Fruit fly (Drosophila melanogaster) whole organism, embryonic: ENCODE data around the gene CG15530.

Source experiments
- Bteb2 ChIP-seq: fragments of 200-800 bp; sonication (Bioruptor generic); optimal IDR thresholded peaks from 2 replicates; lab custom pipeline; 2016; ENCODE audit warnings: missing biosample characterization, missing genetic modification characterization
- CG10321 ChIP-seq: fragments of 200-800 bp; sonication (Bioruptor generic); IDR thresholded peaks from 2 replicates; pipeline ENCODE4 v1.3.6; 2022; ENCODE audit warnings: missing biosample characterization, missing genetic modification characterization
- CG10366 ChIP-seq: fragments of 200-800 bp; sonication (Bioruptor generic); IDR thresholded peaks from 2 replicates; pipeline ENCODE4 v1.3.6; 2022; ENCODE audit warnings: missing biosample characterization, missing genetic modification characterization
- CG11560 ChIP-seq: fragments of 200-800 bp; sonication (Bioruptor generic); IDR thresholded peaks from 3 replicates; pipeline ENCODE4 v1.3.6; 2022; ENCODE audit warnings: missing biosample characterization, missing genetic modification characterization
- CG12155 ChIP-seq: fragments of 200-800 bp; sonication (Bioruptor generic); optimal IDR thresholded peaks from 3 replicates; lab custom pipeline; 2016; ENCODE audit warnings: missing biosample characterization, missing genetic modification characterization
- CG12299 ChIP-seq: fragments of 200-800 bp; sonication (Bioruptor generic); optimal IDR thresholded peaks from 2 replicates; lab custom pipeline; 2018; ENCODE audit warnings: missing biosample characterization, mild to moderate bottlenecking, missing genetic modification characterization
- CG12391 ChIP-seq: fragments of 200-800 bp; sonication (Bioruptor generic); optimal IDR thresholded peaks from 3 replicates; lab custom pipeline; 2018; ENCODE audit warnings: missing biosample characterization, mild to moderate bottlenecking, missing genetic modification characterization, moderate library complexity
- CG13775 ChIP-seq: fragments of 200-800 bp; sonication (Bioruptor generic); optimal IDR thresholded peaks from 3 replicates; lab custom pipeline; 2017; ENCODE audit warnings: missing biosample characterization, mild to moderate bottlenecking, missing genetic modification characterization
- CG14710 ChIP-seq: fragments of 200-800 bp; sonication (Bioruptor generic); optimal IDR thresholded peaks from 3 replicates; lab custom pipeline; 2019; ENCODE audit warnings: missing biosample characterization, mild to moderate bottlenecking, missing genetic modification characterization, moderate library complexity
- CG15073 ChIP-seq: fragments of 200-800 bp; sonication (Bioruptor generic); optimal IDR thresholded peaks from 2 replicates; lab custom pipeline; 2016; ENCODE audit warnings: missing biosample characterization, missing genetic modification characterization
- CG17361 ChIP-seq: fragments of 200-800 bp; sonication (Bioruptor generic); IDR thresholded peaks from 3 replicates; pipeline ENCODE4 v1.3.6; 2022; ENCODE audit warnings: missing biosample characterization, missing genetic modification characterization
- CG17912 ChIP-seq: fragments of 200-800 bp; sonication (Bioruptor generic); optimal IDR thresholded peaks from 2 replicates; lab custom pipeline; 2018; ENCODE audit warnings: missing biosample characterization, mild to moderate bottlenecking, missing genetic modification characterization
- CG2116 ChIP-seq: fragments of 200-800 bp; sonication (Bioruptor generic); optimal IDR thresholded peaks from 3 replicates; lab custom pipeline; 2018; ENCODE audit warnings: missing biosample characterization, mild to moderate bottlenecking, missing genetic modification characterization
- CG2678 ChIP-seq: fragments of 200-800 bp; sonication (Bioruptor generic); optimal IDR thresholded peaks from 3 replicates; lab custom pipeline; 2019; ENCODE audit warnings: missing biosample characterization, mild to moderate bottlenecking, missing genetic modification characterization, moderate library complexity
- CG3281 ChIP-seq: fragments of 200-800 bp; sonication (Bioruptor generic); optimal IDR thresholded peaks from 3 replicates; lab custom pipeline; 2017; ENCODE audit warnings: missing biosample characterization, mild to moderate bottlenecking, missing genetic modification characterization
- CG3407 ChIP-seq: fragments of 200-800 bp; sonication (Bioruptor generic); optimal IDR thresholded peaks from 2 replicates; lab custom pipeline; 2018; ENCODE audit warnings: missing biosample characterization, mild to moderate bottlenecking, missing genetic modification characterization
- CG42726 ChIP-seq: fragments of 200-800 bp; sonication (Bioruptor generic); IDR thresholded peaks from 2 replicates; pipeline ENCODE4 v1.3.6; 2022; ENCODE audit warnings: missing biosample characterization, missing genetic modification characterization; ENCODE audit not compliant: partially characterized antibody
- CG43689 ChIP-seq: fragments of 200-800 bp; sonication (Bioruptor generic); IDR thresholded peaks from 2 replicates; pipeline ENCODE4 v1.3.6; 2022; ENCODE audit warnings: missing biosample characterization, missing genetic modification characterization
- CG6791 ChIP-seq: fragments of 200-800 bp; sonication (Bioruptor generic); IDR thresholded peaks from 3 replicates; pipeline ENCODE4 v1.3.6; 2022; ENCODE audit warnings: missing biosample characterization, missing genetic modification characterization; ENCODE audit not compliant: partially characterized antibody
- CG8281 ChIP-seq: fragments of 200-800 bp; sonication (Bioruptor generic); optimal IDR thresholded peaks from 2 replicates; lab custom pipeline; 2018; ENCODE audit warnings: missing biosample characterization, mild to moderate bottlenecking, missing genetic modification characterization, moderate library complexity
- CG8765 ChIP-seq: fragments of 200-800 bp; sonication (Bioruptor generic); IDR thresholded peaks from 2 replicates; pipeline ENCODE4 v1.3.6; 2022; ENCODE audit warnings: missing biosample characterization, missing genetic modification characterization
- CG9727 ChIP-seq: fragments of 200-800 bp; sonication (Bioruptor generic); optimal IDR thresholded peaks from 3 replicates; lab custom pipeline; 2017; ENCODE audit warnings: missing biosample characterization, mild to moderate bottlenecking, missing genetic modification characterization
- Dad ChIP-seq: fragments of 200-800 bp; sonication (Bioruptor generic); optimal IDR thresholded peaks from 3 replicates; lab custom pipeline; 2016; ENCODE audit warnings: missing biosample characterization, missing genetic modification characterization
- Dip2 ChIP-seq: fragments of 200-800 bp; sonication (Bioruptor generic); IDR thresholded peaks from 2 replicates; pipeline ENCODE4 v1.3.6; 2022; ENCODE audit warnings: missing biosample characterization, missing genetic modification characterization
- ERR ChIP-seq: fragments of 200-800 bp; sonication (Bioruptor generic); optimal IDR thresholded peaks from 2 replicates; lab custom pipeline; 2016; ENCODE audit warnings: missing biosample characterization, missing genetic modification characterization
- Elba2 ChIP-seq: fragments of 200-800 bp; sonication (Bioruptor generic); optimal IDR thresholded peaks from 3 replicates; lab custom pipeline; 2016; ENCODE audit warnings: missing biosample characterization, missing genetic modification characterization
- HHEX ChIP-seq: fragments of 200-800 bp; sonication (Bioruptor generic); optimal IDR thresholded peaks from 3 replicates; lab custom pipeline; 2017; ENCODE audit warnings: missing biosample characterization, mild to moderate bottlenecking, missing genetic modification characterization, missing genetic modification reagents
- Hr39 ChIP-seq: fragments of >200 bp; optimal IDR thresholded peaks from 2 replicates; lab custom pipeline; 2017
- Hsf ChIP-seq: fragments of 200-800 bp; sonication (Bioruptor generic); optimal IDR thresholded peaks from 3 replicates; lab custom pipeline; 2016; ENCODE audit warnings: missing biosample characterization, missing genetic modification characterization
- MBD-R2 ChIP-seq: fragments of 200-800 bp; sonication (Bioruptor generic); IDR thresholded peaks from 2 replicates; pipeline ENCODE4 v1.3.6; 2022; ENCODE audit warnings: missing biosample characterization, missing genetic modification characterization
- MESR4 ChIP-seq: fragments of 200-800 bp; sonication (Bioruptor generic); optimal IDR thresholded peaks from 2 replicates; lab custom pipeline; 2018; ENCODE audit warnings: missing biosample characterization, mild to moderate bottlenecking, missing genetic modification characterization, moderate library complexity
- Mrtf ChIP-seq: fragments of 200-800 bp; sonication (Bioruptor generic); IDR thresholded peaks from 3 replicates; pipeline ENCODE4 v1.3.6; 2022; ENCODE audit warnings: missing biosample characterization, missing genetic modification characterization
- NC2α ChIP-seq: fragments of 200-800 bp; sonication (Bioruptor generic); optimal IDR thresholded peaks from 2 replicates; lab custom pipeline; 2016; ENCODE audit warnings: missing biosample characterization, missing genetic modification characterization
- PHDP ChIP-seq: fragments of 200-800 bp; sonication (Bioruptor generic); optimal IDR thresholded peaks from 3 replicates; lab custom pipeline; 2018; ENCODE audit warnings: missing biosample characterization, mild to moderate bottlenecking, missing genetic modification characterization, moderate library complexity
- Spps ChIP-seq: fragments of 200-800 bp; sonication (Bioruptor generic); optimal IDR thresholded peaks from 2 replicates; lab custom pipeline; 2018; ENCODE audit warnings: missing biosample characterization, mild to moderate bottlenecking, missing genetic modification characterization
- TFAM ChIP-seq: fragments of 200-800 bp; sonication (Bioruptor generic); optimal IDR thresholded peaks from 2 replicates; lab custom pipeline; 2017; ENCODE audit warnings: missing biosample characterization, missing genetic modification characterization, inconsistent platforms
- Tbp ChIP-seq: fragments of >200 bp; optimal IDR thresholded peaks from 2 replicates; lab custom pipeline; 2018; ENCODE audit warnings: missing biosample characterization, missing genetic modification characterization
- Xrp1 ChIP-seq: fragments of 200-800 bp; sonication (Bioruptor generic); IDR thresholded peaks from 2 replicates; pipeline ENCODE4 v1.3.6; 2022; ENCODE audit warnings: missing biosample characterization, missing genetic modification characterization
- ab ChIP-seq: fragments of 200-800 bp; sonication (Bioruptor generic); optimal IDR thresholded peaks from 2 replicates; lab custom pipeline; 2016; ENCODE audit warnings: missing biosample characterization, missing genetic modification characterization
- ash1 ChIP-seq: fragments of 200-800 bp; sonication (Bioruptor generic); optimal IDR thresholded peaks from 2 replicates; lab custom pipeline; 2018; ENCODE audit warnings: missing biosample characterization, mild to moderate bottlenecking, missing genetic modification characterization
- crol ChIP-seq: fragments of 200-800 bp; sonication (Bioruptor generic); IDR thresholded peaks from 2 replicates; pipeline ENCODE4 v1.3.6; 2022; ENCODE audit warnings: missing biosample characterization, missing genetic modification characterization
- jigr1 ChIP-seq: fragments of 200-800 bp; sonication (Bioruptor generic); IDR thresholded peaks from 3 replicates; pipeline ENCODE4 v1.3.6; 2022; ENCODE audit warnings: missing biosample characterization, missing genetic modification characterization
- knrl ChIP-seq: fragments of 200-800 bp; sonication (Bioruptor generic); IDR thresholded peaks from 3 replicates; pipeline ENCODE4 v1.3.6; 2022; ENCODE audit warnings: missing biosample characterization, missing genetic modification characterization; ENCODE audit not compliant: partially characterized antibody
- odd ChIP-seq: fragments of 200-800 bp; sonication (Bioruptor generic); optimal IDR thresholded peaks from 2 replicates; lab custom pipeline; 2017; ENCODE audit warnings: missing biosample characterization, mild to moderate bottlenecking, missing genetic modification characterization
- rib ChIP-seq: fragments of 200-800 bp; sonication (Bioruptor generic); IDR thresholded peaks from 2 replicates; pipeline ENCODE4 v1.3.6; 2022; ENCODE audit warnings: missing biosample characterization, missing genetic modification characterization
- shn ChIP-seq: fragments of 200-800 bp; sonication (Bioruptor generic); optimal IDR thresholded peaks from 3 replicates; lab custom pipeline; 2016; ENCODE audit warnings: missing biosample characterization, missing genetic modification characterization
- sr ChIP-seq: fragments of 200-800 bp; sonication (Bioruptor generic); IDR thresholded peaks from 3 replicates; pipeline ENCODE4 v1.3.6; 2022; ENCODE audit warnings: missing biosample characterization, missing genetic modification characterization
- unc-4 ChIP-seq: fragments of 200-800 bp; sonication (Bioruptor generic); IDR thresholded peaks from 2 replicates; pipeline ENCODE4 v1.3.6; 2022; ENCODE audit warnings: missing biosample characterization, missing genetic modification characterization; ENCODE audit not compliant: partially characterized antibody
- wor ChIP-seq: fragments of 200-800 bp; sonication (Bioruptor generic); IDR thresholded peaks from 2 replicates; pipeline ENCODE4 v1.3.6; 2022; ENCODE audit warnings: missing biosample characterization, missing genetic modification characterization

CG15530 gene

dm6 chr3R:30170671-30171667 lies 6.7 kb upstream of the CG15530 start, which contains the start of gene Rsod (continued):
- no peak for TF ChIP-seq NC2α (GFP tag; lab: Kevin White, UChicago)
- no peak for TF ChIP-seq Dad (GFP tag; lab: Kevin White, UChicago)
- no peak for TF ChIP-seq CG17912 (GFP tag; lab: Kevin White, UChicago)
- no peak for TF ChIP-seq CG42726
- no peak for TF ChIP-seq ash1
- TF ChIP-seq odd: no peak
- no peak for TF ChIP-seq CG8765 (GFP tag; lab: Robert Waterston, UW)
- TF ChIP-seq CG12155 (GFP tag; lab: Kevin White, UChicago): no peak
- TF ChIP-seq PHDP: peak; percentile 52
- no peak for TF ChIP-seq Dip2 (GFP tag; lab: Robert Waterston, UW)
- TF ChIP-seq CG3407 (GFP tag; lab: Kevin White, UChicago): peak; percentile 51
- no peak for TF ChIP-seq unc-4 (GFP tag; lab: Robert Waterston, UW)
- peak; percentile 14; the same call in 1 of the 3 replicates for TF ChIP-seq sr
- TF ChIP-seq shn (GFP tag; lab: Kevin White, UChicago): no peak
- peak; percentile 38 for TF ChIP-seq HHEX (GFP tag; lab: Kevin White, UChicago)
- TF ChIP-seq Bteb2 (GFP tag; lab: Kevin White, UChicago): no peak
- peak; percentile 79 for TF ChIP-seq CG10366
- TF ChIP-seq ERR: no peak
- peak; percentile 28; the same call in 1 of the 2 replicates for TF ChIP-seq wor (GFP tag; lab: Robert Waterston, UW)
- no peak for TF ChIP-seq CG6791 (GFP tag; lab: Robert Waterston, UW)
- TF ChIP-seq Elba2 (GFP tag; lab: Kevin White, UChicago): no peak
- peak; percentile 5 for TF ChIP-seq CG2116 (GFP tag; lab: Kevin White, UChicago)
- TF ChIP-seq CG2678 (tag; lab: Kevin White, UChicago): peak; percentile 63
- no peak for TF ChIP-seq CG15073 (GFP tag; lab: Kevin White, UChicago)
- peak; percentile 40 for TF ChIP-seq CG14710 (tag; lab: Kevin White, UChicago)
- TF ChIP-seq crol: no peak
- TF ChIP-seq CG12299 (tag; lab: Kevin White, UChicago): no peak
- 0 out of 2 replicates have a peak, but pooled peaks have one; percentile 42 for TF ChIP-seq CG43689 (GFP tag; lab: Robert Waterston, UW)
- TF ChIP-seq CG9727: peak; percentile 37
- TF ChIP-seq TFAM (GFP tag; lab: Kevin White, UChicago): no peak
- no peak for TF ChIP-seq Hr39 (lab: Kevin White, UChicago)
- no peak; the same call in 2 of the 3 replicates for TF ChIP-seq CG11560 (tag; lab: Robert Waterston, UW)
- no peak for TF ChIP-seq CG10321 (GFP tag; lab: Robert Waterston, UW)
- peak; percentile 35 for TF ChIP-seq Spps (tag; lab: Kevin White, UChicago)
- TF ChIP-seq CG12391 (tag; lab: Kevin White, UChicago): peak; percentile 54
- peak; percentile 32; the same call in 1 of the 2 replicates for TF ChIP-seq MBD-R2 (GFP tag; lab: Robert Waterston, UW)
- TF ChIP-seq CG13775 (GFP tag; lab: Kevin White, UChicago): peak; percentile 26
- no peak for TF ChIP-seq CG8281 (tag; lab: Kevin White, UChicago)
- 0 out of 3 replicates have a peak, but pooled peaks have one; percentile 38 for TF ChIP-seq jigr1
- peak; percentile 87 for TF ChIP-seq Xrp1 (GFP tag; lab: Robert Waterston, UW)
- no peak for TF ChIP-seq knrl (GFP tag; lab: Robert Waterston, UW)
- TF ChIP-seq Mrtf (GFP tag; lab: Robert Waterston, UW): peak; percentile 74
- TF ChIP-seq MESR4 (GFP tag; lab: Kevin White, UChicago): no peak
- peak; percentile 47 for TF ChIP-seq Hsf (GFP tag; lab: Kevin White, UChicago)
- TF ChIP-seq CG3281 (GFP tag; lab: Kevin White, UChicago): no peak
- TF ChIP-seq rib (GFP tag; lab: Robert Waterston, UW): no peak
- no peak for TF ChIP-seq ab (GFP tag; lab: Kevin White, UChicago)
- no peak for TF ChIP-seq Tbp (GFP tag; lab: Kevin White, UChicago)
- peak; percentile 55 for TF ChIP-seq CG17361 (GFP tag; lab: Robert Waterston, UW)
